Fruit fly (Drosophila melanogaster): ENCODE data around the gene CG4631.

DNA sequence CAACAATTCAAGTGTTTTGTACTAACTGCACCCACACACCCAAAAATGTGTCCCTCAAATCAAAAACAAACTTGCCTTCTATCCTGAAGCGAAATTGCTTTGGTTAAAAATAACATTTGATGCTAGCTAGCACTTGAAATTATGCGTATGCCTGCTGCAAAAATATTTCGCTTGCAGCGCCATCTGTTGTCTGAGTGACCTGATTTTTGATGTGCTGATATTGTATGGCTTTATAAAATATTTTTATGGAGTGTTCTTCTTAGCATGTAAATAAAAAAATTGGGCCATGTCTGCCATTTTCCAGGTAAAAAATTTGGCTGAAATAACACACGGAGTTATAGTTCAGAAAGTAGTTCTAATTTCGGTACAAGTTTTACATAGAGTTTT lies 8.4 kb upstream of the CG4631 start:
- TF ChIP-seq brk (GFP tag; optimal IDR thresholded peaks at IDR 0.05) (no peak), Abd-B (GFP tag; optimal IDR thresholded peaks at IDR 0.05) (no peak), Hr83 (GFP tag; optimal IDR thresholded peaks at IDR 0.05; ENCODE audit: poor library complexity, severe bottlenecking) (no peak), pan (optimal IDR thresholded peaks at IDR 0.05) (no peak), psq (GFP tag; optimal IDR thresholded peaks at IDR 0.05) (no peak)
